Fruit fly (Drosophila melanogaster) whole organism, pupa: ENCODE data around the gene Gk2.

Source experiments
- CG10348 ChIP-seq: fragments of 200-800 bp; sonication (Bioruptor generic); IDR thresholded peaks from 2 replicates; pipeline ENCODE4 v1.3.6; 2022; ENCODE audit warnings: missing biosample characterization, missing genetic modification characterization
- CG12605 ChIP-seq: fragments of 200-800 bp; sonication (Bioruptor generic); IDR thresholded peaks from 2 replicates; pipeline ENCODE4 v1.3.6; 2022; ENCODE audit warnings: missing biosample characterization, missing genetic modification characterization
- CG13204 ChIP-seq: fragments of 200-800 bp; sonication (Bioruptor generic); optimal IDR thresholded peaks from 2 replicates; lab custom pipeline; 2018; ENCODE audit warnings: missing biosample characterization, mild to moderate bottlenecking, missing genetic modification characterization, moderate library complexity
- CG14655 ChIP-seq: fragments of 200-800 bp; sonication (Bioruptor generic); optimal IDR thresholded peaks from 3 replicates; lab custom pipeline; 2017; ENCODE audit warnings: mild to moderate bottlenecking, missing biosample characterization, missing genetic modification reagents, missing genetic modification characterization
- CG15710 ChIP-seq: fragments of 200-800 bp; sonication (Bioruptor generic); optimal IDR thresholded peaks from 2 replicates; lab custom pipeline; 2018; ENCODE audit warnings: missing biosample characterization, mild to moderate bottlenecking, missing genetic modification characterization, moderate library complexity
- CG17806 ChIP-seq: fragments of 200-800 bp; sonication (Bioruptor generic); optimal IDR thresholded peaks from 2 replicates; lab custom pipeline; 2018; ENCODE audit warnings: missing biosample characterization, mild to moderate bottlenecking, missing genetic modification characterization, moderate library complexity
- CG32121 ChIP-seq: fragments of 200-800 bp; sonication (Bioruptor generic); IDR thresholded peaks from 2 replicates; pipeline ENCODE4 v1.3.6; 2022; ENCODE audit warnings: missing biosample characterization, missing genetic modification characterization
- CG34367 ChIP-seq: fragments of 200-800 bp; sonication (Bioruptor generic); optimal IDR thresholded peaks from 2 replicates; lab custom pipeline; 2018; ENCODE audit warnings: missing biosample characterization, mild to moderate bottlenecking, missing genetic modification characterization
- CG4496 ChIP-seq: fragments of 200-800 bp; sonication (Bioruptor generic); IDR thresholded peaks from 3 replicates; pipeline ENCODE4 v1.3.6; 2022; ENCODE audit warnings: missing biosample characterization, missing genetic modification characterization
- CG8159 ChIP-seq: fragments of 200-800 bp; sonication (Bioruptor generic); optimal IDR thresholded peaks from 3 replicates; lab custom pipeline; 2018; ENCODE audit warnings: missing biosample characterization, mild to moderate bottlenecking, missing genetic modification characterization, moderate library complexity
- CG8301 ChIP-seq: fragments of 200-800 bp; sonication (Bioruptor generic); optimal IDR thresholded peaks from 2 replicates; lab custom pipeline; 2018; ENCODE audit warnings: missing biosample characterization, mild to moderate bottlenecking, missing genetic modification characterization
- CG9948 ChIP-seq: fragments of 200-800 bp; sonication (Bioruptor generic); optimal IDR thresholded peaks from 2 replicates; lab custom pipeline; 2018; ENCODE audit warnings: missing biosample characterization, mild to moderate bottlenecking, missing genetic modification characterization, moderate library complexity
- D1 ChIP-seq: fragments of 200-800 bp; sonication (Bioruptor generic); optimal IDR thresholded peaks from 2 replicates; lab custom pipeline; 2018; ENCODE audit warnings: missing biosample characterization, mild to moderate bottlenecking, missing genetic modification characterization, moderate library complexity
- EcR ChIP-seq: fragments of 200-800 bp; sonication (Bioruptor generic); optimal IDR thresholded peaks from 3 replicates; lab custom pipeline; 2019; ENCODE audit warnings: missing biosample characterization, missing genetic modification characterization, mild to moderate bottlenecking, moderate library complexity, missing genetic modification reagents
- Ets98B ChIP-seq: fragments of 200-800 bp; sonication (Bioruptor generic); IDR thresholded peaks from 2 replicates; pipeline ENCODE4 v1.3.6; 2022; ENCODE audit warnings: missing biosample characterization, missing genetic modification characterization
- Pif1A ChIP-seq: fragments of 200-800 bp; sonication (Bioruptor generic); optimal IDR thresholded peaks from 3 replicates; lab custom pipeline; 2016; ENCODE audit warnings: missing biosample characterization, missing genetic modification characterization
- Pif1B ChIP-seq: fragments of 200-800 bp; sonication (Bioruptor generic); optimal IDR thresholded peaks from 3 replicates; lab custom pipeline; 2016; ENCODE audit warnings: missing biosample characterization, missing genetic modification characterization
- Snoo ChIP-seq: fragments of 200-800 bp; sonication (Bioruptor generic); optimal IDR thresholded peaks from 3 replicates; lab custom pipeline; 2017; ENCODE audit warnings: missing biosample characterization, mild to moderate bottlenecking, missing genetic modification characterization, inconsistent platforms
- fd96Ca ChIP-seq: fragments of 200-800 bp; sonication (Bioruptor generic); IDR thresholded peaks from 3 replicates; pipeline ENCODE4 v1.3.6; 2022; ENCODE audit warnings: missing biosample characterization, missing genetic modification characterization
- gl ChIP-seq: fragments of 200-800 bp; sonication (Bioruptor generic); optimal IDR thresholded peaks from 2 replicates; lab custom pipeline; 2018; ENCODE audit warnings: missing biosample characterization, mild to moderate bottlenecking, missing genetic modification characterization
- rn ChIP-seq: fragments of 200-800 bp; sonication (Bioruptor generic); IDR thresholded peaks from 2 replicates; pipeline ENCODE4 v1.3.6; 2022; ENCODE audit warnings: missing biosample characterization, missing genetic modification characterization

The Gk2 gene

DNA sequence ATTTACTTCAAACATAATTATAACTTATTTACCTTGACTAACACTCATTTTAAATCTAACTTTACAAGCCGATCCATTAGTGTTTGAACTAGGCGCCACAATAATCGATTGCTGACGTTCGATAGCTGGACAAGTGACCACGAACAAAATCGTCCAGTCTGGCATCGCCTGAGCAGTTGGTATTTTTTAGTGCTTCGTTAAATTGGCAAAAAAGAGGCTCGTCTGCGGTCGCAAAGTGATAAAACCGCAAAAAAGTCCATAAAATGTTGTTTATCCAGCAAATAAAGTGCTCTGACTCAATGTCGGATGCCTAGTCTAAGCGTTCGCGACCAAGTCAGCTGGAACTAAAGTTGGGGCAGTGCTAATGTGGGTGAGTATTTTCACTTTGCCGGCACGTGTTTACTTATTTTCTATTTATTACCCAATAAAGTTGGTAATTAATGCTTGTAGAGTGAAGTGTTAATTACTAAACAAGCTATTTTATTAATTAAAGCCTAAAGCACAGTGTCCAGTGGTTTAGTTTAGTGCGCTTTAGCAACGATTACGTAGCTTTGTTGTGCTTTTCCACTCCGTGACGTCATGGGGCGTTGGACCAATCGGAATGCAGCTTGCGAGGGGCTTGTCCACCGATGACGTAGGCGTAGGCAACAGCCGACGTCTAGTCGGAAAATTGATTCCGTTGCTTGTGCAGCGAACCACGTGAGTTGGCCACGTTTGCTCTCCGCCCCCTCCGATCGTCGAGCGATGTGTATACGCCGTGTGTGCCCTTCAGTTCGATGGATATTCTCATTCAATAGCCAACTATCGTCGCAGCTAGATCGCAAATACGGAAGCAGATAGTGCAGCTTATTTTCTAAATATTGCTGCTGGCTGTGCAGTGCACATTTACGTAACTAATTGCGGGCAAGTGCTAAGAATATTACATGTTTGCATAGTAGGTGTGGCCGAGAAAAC, at the start of gene Gk2:
Gene Gk2 (plus strand): TSS at position 33 of the 954 bp plus-strand sequence.
- TF ChIP-seq EcR (GFP tag; lab: Kevin White, UChicago) (peak; percentile 3), CG17806 (tag; lab: Kevin White, UChicago) (no peak)
- TF ChIP-seq, all 21 proteins: peak for 1

DNA sequence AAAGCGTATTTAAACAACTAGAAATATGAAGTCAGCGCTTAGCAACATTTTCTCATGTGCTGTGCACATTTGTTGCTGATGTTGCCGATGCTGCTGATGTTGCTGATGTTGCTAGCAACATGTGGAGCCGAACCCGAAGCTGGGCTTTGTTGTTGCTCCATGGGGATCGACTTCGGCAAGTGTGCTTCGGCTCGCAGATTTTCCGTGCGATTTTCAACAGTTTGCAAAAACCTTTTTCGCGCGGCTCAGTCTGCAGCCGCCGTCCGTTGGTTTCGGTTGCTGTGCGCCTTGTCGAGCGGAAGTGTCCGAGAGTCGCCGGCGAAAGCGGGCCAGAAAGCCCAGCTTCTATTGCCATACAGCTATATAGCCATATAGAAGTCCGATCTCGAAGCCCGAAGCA, 49.6 kb upstream of the Gk2 start:
- TF ChIP-seq CG9948 (tag; lab: Kevin White, UChicago) (no peak), CG17806 (tag; lab: Kevin White, UChicago) (no peak), CG4496 (GFP tag; lab: Robert Waterston, UW) (peak; percentile 89), rn (no peak), CG13204 (peak; percentile 59), Ets98B (GFP tag; lab: Robert Waterston, UW) (peak; percentile 28), CG12605 (no peak; the same call in 1 of the 2 replicates), CG32121 (no peak), fd96Ca (GFP tag; lab: Robert Waterston, UW) (peak; percentile 49; the same call in 1 of the 3 replicates), Pif1B (no peak), CG8301 (tag; lab: Kevin White, UChicago) (no peak), CG8159 (tag; lab: Kevin White, UChicago) (no peak), EcR (GFP tag; lab: Kevin White, UChicago) (peak; percentile 26)

DNA sequence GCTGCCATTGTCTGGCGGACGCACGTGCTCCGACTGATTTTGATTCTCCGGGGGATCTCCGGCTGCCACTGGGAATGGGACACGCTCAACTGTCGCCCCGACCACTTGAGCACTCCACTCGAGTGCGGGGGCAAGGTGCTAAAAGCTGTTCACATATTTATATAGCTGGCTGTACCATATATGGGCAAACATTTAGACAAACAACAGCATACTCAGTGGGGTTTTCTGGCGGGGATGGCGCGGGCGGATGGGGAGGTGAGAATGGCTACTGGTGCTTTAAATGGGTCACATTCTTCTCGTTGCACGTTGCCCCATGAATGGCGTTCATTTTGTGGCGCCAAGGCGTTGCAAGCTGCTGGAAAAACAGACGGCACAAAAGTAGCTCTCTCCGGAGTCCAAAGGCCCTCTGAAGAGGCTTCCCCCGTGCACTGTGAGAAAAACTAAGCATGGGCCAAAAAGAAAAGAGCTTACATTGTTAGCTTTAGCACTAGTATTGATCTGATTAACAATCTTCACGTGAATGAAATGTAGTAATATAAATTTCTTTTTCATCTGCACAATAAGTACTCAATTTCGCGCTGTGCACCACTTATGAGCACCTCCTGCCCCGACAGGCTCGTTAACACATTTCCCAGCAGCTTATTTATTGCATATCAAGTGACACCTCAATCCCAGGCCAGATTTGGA, 47.3 kb upstream of the Gk2 start:
- peak; percentile 54 for TF ChIP-seq Snoo (tag; lab: Kevin White, UChicago)
- peak; percentile 83 for TF ChIP-seq CG17806 (tag; lab: Kevin White, UChicago)
- peak; percentile 85 for TF ChIP-seq CG9948 (tag; lab: Kevin White, UChicago)
- TF ChIP-seq CG13204 = peak; percentile 39
- peak; percentile 77 for TF ChIP-seq CG8301 (tag; lab: Kevin White, UChicago)
- TF ChIP-seq gl (tag; lab: Kevin White, UChicago) = peak; percentile 70
- TF ChIP-seq Pif1A = peak; percentile 86
- no peak for TF ChIP-seq EcR (GFP tag; lab: Kevin White, UChicago)
- peak; percentile 55; the same call in 1 of the 2 replicates for TF ChIP-seq CG32121
- TF ChIP-seq CG4496 (GFP tag; lab: Robert Waterston, UW) = peak; percentile 86
- peak; percentile 28 for TF ChIP-seq D1 (tag; lab: Kevin White, UChicago)
- TF ChIP-seq CG10348 (GFP tag; lab: Robert Waterston, UW) = no peak
- peak; percentile 86 for TF ChIP-seq fd96Ca (GFP tag; lab: Robert Waterston, UW)
- TF ChIP-seq rn = peak; percentile 44; the same call in 1 of the 2 replicates
- TF ChIP-seq Ets98B (GFP tag; lab: Robert Waterston, UW) = peak; percentile 72
- peak; percentile 86 for TF ChIP-seq CG8159 (tag; lab: Kevin White, UChicago)
- TF ChIP-seq CG34367 (tag; lab: Kevin White, UChicago) = peak; percentile 72
- peak; percentile 79 for TF ChIP-seq CG15710
- peak; percentile 81 for TF ChIP-seq CG14655 (GFP tag; lab: Kevin White, UChicago)
- peak; percentile 73 for TF ChIP-seq Pif1B
- peak; percentile 63 for TF ChIP-seq CG12605

DNA sequence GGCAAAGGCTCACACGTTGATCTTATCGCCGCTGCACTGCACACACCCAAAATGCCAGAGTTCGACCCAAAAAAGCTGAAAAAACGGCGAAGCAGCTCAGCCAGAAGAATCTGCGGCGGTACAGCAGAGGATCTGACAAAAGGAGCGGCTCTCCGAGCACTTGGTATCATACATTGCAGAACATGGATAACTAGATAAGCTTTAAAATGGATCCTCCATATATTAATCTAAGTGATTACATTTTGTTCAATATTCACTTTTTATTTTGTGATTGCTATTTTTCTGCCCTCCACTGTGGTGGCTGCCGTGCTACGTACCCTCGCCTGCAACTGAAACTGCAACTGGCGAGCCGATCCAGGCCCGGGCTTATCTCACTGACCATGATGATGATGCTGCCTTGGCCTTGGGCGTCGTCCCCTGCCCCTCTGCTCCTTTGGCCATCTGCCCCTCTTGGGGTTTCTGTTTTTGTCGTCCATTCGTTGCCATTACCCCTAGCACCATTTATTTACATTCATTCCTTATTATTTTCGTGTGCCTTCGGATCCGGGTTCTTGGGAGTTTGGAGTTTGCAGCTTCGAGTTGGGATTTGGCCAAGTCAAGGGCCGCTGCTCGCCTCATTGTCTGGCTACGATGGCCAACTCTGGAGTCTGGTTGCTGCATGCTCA, 46.0 kb upstream of the Gk2 start:
- TF ChIP-seq CG14655 (GFP tag; lab: Kevin White, UChicago) = peak; percentile 78
- TF ChIP-seq CG4496 (GFP tag; lab: Robert Waterston, UW) = peak; percentile 90
- TF ChIP-seq D1 (tag; lab: Kevin White, UChicago) = peak; percentile 56
- TF ChIP-seq CG15710 = peak; percentile 92
- peak; percentile 76 for TF ChIP-seq Ets98B (GFP tag; lab: Robert Waterston, UW)
- TF ChIP-seq CG8159 (tag; lab: Kevin White, UChicago) = peak; percentile 88
- TF ChIP-seq fd96Ca (GFP tag; lab: Robert Waterston, UW) = peak; percentile 89
- peak; percentile 88 for TF ChIP-seq Pif1A
- peak; percentile 63 for TF ChIP-seq CG32121
- peak; percentile 78 for TF ChIP-seq CG17806 (tag; lab: Kevin White, UChicago)
- peak; percentile 80 for TF ChIP-seq rn
- peak; percentile 81 for TF ChIP-seq CG8301 (tag; lab: Kevin White, UChicago)
- peak; percentile 70 for TF ChIP-seq CG12605
- peak; percentile 83 for TF ChIP-seq CG13204
- peak; percentile 81 for TF ChIP-seq Pif1B
- TF ChIP-seq Snoo (tag; lab: Kevin White, UChicago) = peak; percentile 87
- peak; percentile 90 for TF ChIP-seq gl (tag; lab: Kevin White, UChicago)
- peak; percentile 91 for TF ChIP-seq CG9948 (tag; lab: Kevin White, UChicago)
- no peak for TF ChIP-seq CG10348 (GFP tag; lab: Robert Waterston, UW)
- TF ChIP-seq CG34367 (tag; lab: Kevin White, UChicago) = peak; percentile 90
- peak; percentile 76 for TF ChIP-seq EcR (GFP tag; lab: Kevin White, UChicago)

DNA sequence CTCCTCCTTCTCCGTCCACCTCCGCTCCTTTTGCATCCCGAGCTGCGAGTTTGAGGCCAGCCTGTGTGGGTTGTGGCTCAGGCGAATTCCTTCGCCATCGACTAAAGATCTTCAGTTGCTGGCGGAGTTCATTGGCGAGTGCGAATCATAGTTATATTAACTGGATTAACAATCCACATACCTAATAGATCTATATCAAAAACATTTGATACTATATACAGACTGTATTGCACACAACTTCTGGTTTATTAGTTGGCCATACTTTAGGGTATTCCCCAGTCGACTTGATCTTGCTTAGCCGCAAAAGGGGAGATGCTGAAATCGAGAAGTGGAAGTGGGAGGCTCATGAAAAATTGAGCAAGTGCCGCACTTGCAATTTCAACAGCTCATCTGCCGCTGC, 45.3 kb upstream of the Gk2 start:
- peak; percentile 74 for TF ChIP-seq CG8159 (tag; lab: Kevin White, UChicago)
- TF ChIP-seq CG9948 (tag; lab: Kevin White, UChicago) = peak; percentile 56
- TF ChIP-seq Pif1B = no peak
- no peak for TF ChIP-seq fd96Ca (GFP tag; lab: Robert Waterston, UW)
- TF ChIP-seq Snoo (tag; lab: Kevin White, UChicago) = no peak
- TF ChIP-seq CG14655 (GFP tag; lab: Kevin White, UChicago) = peak; percentile 61
- peak; percentile 33 for TF ChIP-seq CG8301 (tag; lab: Kevin White, UChicago)
- TF ChIP-seq CG10348 (GFP tag; lab: Robert Waterston, UW) = no peak
- no peak for TF ChIP-seq CG32121
- no peak for TF ChIP-seq CG4496 (GFP tag; lab: Robert Waterston, UW)
- no peak for TF ChIP-seq Ets98B (GFP tag; lab: Robert Waterston, UW)
- TF ChIP-seq CG15710 = peak; percentile 44
- no peak for TF ChIP-seq D1 (tag; lab: Kevin White, UChicago)
- no peak for TF ChIP-seq Pif1A
- peak; percentile 70 for TF ChIP-seq CG17806 (tag; lab: Kevin White, UChicago)
- peak; percentile 36 for TF ChIP-seq CG34367 (tag; lab: Kevin White, UChicago)
- TF ChIP-seq CG13204 = no peak
- no peak for TF ChIP-seq CG12605
- no peak for TF ChIP-seq rn
- TF ChIP-seq gl (tag; lab: Kevin White, UChicago) = peak; percentile 10
- TF ChIP-seq EcR (GFP tag; lab: Kevin White, UChicago) = no peak
